Fruit fly (Drosophila melanogaster): Measurements from ENCODE around the gene TrissinR.

DNA sequence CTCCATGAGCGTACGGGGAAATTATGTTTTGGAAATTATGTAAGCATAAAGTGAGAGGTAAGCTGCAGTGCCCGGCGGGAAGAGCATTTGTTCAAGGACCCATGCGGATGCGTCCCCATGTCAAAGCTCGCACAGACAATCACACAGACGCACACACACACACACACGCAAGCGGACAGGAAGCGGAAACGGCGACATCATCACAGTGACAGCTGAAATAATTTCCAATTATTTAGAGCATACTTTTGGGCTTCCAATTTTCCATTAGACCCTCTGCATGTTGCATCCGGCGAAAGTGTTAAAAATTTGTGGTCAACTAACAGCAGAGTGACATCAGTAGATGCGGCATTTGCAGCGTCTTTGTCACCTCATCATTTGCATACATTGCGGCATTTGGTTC, 43.0 kb downstream of the TrissinR start:
- TF ChIP-seq psq (optimal IDR thresholded peaks at IDR 0.05) (no peak), h (optimal IDR thresholded peaks at IDR 0.05) (no peak), Sin3A (optimal IDR thresholded peaks at IDR 0.05) (no peak), Myc (optimal IDR thresholded peaks at IDR 0.05) (no peak), ttk (optimal IDR thresholded peaks at IDR 0.05) (no peak)
